Worm (Caenorhabditis elegans): ENCODE results near the gene T13F2.4.
"Not testable (repeated sequence)": the region's sequence is repeated elsewhere in the genome, so short reads cannot be mapped to it uniquely, and the experiment has no call there.

The T13F2.4 gene

DNA sequence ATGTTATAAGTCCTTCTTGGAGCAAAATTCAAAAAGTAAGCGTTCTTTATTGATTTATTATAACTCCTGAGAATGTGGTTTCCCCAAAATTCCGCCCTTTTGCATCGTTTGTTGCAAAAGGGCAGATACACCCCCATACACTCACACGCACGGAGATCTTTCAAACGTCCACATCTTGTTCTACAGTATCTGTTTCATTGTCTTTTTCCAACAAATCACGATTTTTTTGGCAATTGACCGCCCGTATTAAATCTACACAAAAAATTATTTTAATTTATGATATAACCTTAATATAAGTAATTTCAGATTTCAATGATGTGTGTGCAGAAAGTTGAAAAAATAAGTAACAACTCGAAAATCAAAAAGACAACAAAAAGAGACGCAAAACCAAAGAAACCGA is at the start of gene T13F2.4:
T13F2.4 (plus strand) TSS at position 301 of the 400 bp plus-strand sequence.
- TF ChIP-seq aha-1 (tag; optimal IDR thresholded peaks at IDR 0.05) (no peak), unc-62 (GFP tag; optimal IDR thresholded peaks at IDR 0.05) (no peak), tbx-2 (tag; optimal IDR thresholded peaks at IDR 0.05) (no peak), hlh-4 (tag; optimal IDR thresholded peaks at IDR 0.05) (no peak), fkh-10 (GFP tag; optimal IDR thresholded peaks at IDR 0.05) (no peak), egl-27 (tag; optimal IDR thresholded peaks at IDR 0.05) (no peak), ceh-88 (GFP tag; IDR thresholded peaks at IDR 0.05) (no peak), ceh-82 (tag; optimal IDR thresholded peaks at IDR 0.05) (no peak), xbp-1 (tag; optimal IDR thresholded peaks at IDR 0.05) (no peak), mef-2 (tag; optimal IDR thresholded peaks at IDR 0.05) (no peak), alr-1 (tag; optimal IDR thresholded peaks at IDR 0.05; ENCODE audit: borderline replicate concordance) (no peak), C16A3.4 (tag; optimal IDR thresholded peaks at IDR 0.05) (no peak), hpl-2 (GFP tag; optimal IDR thresholded peaks at IDR 0.05) (no peak), nhr-12 (tag; optimal IDR thresholded peaks at IDR 0.05) (no peak), lin-35 (GFP tag; optimal IDR thresholded peaks at IDR 0.05) (no peak)

DNA sequence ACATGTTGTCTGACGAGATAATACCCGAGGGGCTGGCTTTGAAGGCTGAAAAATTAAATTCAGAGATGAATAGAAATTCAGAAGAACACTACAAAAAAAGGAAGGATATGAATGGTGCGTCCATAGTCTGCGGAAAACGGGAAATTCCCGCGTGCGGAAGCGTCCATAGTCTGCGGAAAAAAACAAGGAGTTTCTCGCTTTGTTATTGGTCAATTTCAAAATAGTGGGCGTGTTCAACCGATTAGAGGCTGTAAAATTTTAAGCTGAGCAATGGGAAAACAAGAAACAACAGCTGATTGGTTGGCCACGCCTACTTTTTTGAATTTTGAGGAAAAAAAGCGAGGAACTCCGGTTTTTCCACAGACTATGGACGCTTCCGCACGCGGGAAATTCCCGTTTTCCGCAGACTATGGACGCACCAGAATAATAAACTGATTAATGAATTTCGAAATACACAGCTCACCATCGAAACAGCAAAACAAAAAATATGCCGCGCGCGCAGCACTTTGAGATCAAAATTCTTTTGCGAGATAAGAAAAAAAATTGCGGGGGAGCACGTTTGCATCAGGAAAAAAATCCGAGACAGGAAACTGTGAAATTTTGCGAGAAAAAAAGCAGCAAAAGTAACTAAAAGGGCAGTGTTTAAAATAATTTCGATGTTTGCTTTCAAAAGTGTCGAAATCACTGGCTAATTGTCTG is 48.6 kb upstream of the T13F2.4 start, which contains the start of gene gln-6:
gln-6 (minus strand) TSS at position 51 of the 699 bp plus-strand sequence.
- peak in 1 of 2 experiments; percentile 8 for TF ChIP-seq efl-1 (optimal IDR thresholded peaks at IDR 0.05)
- not testable (repeated sequence) for TF ChIP-seq efl-1 (GFP tag; optimal IDR thresholded peaks at IDR 0.05 in 1 of 2)

DNA sequence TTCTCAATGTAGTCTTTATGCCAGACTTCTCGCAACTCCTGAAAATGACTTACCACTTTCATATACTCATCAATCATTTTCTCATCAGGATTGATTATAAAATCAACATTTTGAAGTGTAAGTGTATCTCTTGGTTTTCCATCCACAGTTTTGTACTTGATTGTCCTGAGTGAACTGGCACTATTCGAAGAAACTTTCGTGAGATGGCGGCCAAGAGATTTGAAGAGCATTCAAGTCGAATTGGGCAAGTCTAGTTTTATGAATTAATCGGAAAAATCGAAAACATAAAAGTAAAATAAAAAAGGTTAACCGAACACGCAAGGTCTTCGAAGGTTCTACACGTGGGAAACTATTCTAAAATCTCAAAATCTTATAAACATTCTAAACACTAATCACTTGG is 46.7 kb upstream of the T13F2.4 start, which contains the start of gene C28D4.7:
C28D4.7 (minus strand) TSS at position 265 of the 400 bp plus-strand sequence.
- TF ChIP-seq fkh-8 (tag; optimal IDR thresholded peaks at IDR 0.05) (no peak), lir-3 (tag; optimal IDR thresholded peaks at IDR 0.05; ENCODE audit: poor library complexity) (no peak), dpl-1 (GFP tag; optimal IDR thresholded peaks at IDR 0.05) (no peak), C04F5.9 (tag; optimal IDR thresholded peaks at IDR 0.05) (no peak), nhr-71 (tag; optimal IDR thresholded peaks at IDR 0.05) (no peak), mef-2 (tag; optimal IDR thresholded peaks at IDR 0.05) (no peak), vab-15 (tag; optimal IDR thresholded peaks at IDR 0.05) (no peak)

DNA sequence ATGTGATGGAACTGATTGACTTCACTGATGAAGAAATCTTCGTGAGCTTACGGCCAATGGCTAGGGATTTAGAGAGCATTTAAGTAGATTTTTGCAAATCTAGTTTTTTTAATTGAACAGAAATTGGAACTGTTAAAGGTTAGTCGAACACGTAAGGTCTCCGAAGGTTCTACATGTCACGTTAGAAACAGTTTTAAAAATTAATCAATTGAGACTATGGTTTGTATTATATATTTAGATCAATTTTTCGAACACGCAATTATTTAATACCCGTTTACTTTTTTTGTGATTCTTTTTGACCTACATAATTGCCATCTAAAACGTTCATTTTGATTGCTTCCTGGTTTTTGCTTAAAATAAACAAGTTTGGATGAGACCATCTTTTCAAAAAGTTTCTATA is 44.7 kb upstream of the T13F2.4 start, which contains the start of gene C28D4.4:
C28D4.4 (minus strand) TSS at position 101 of the 400 bp plus-strand sequence.
- no peak for TF ChIP-seq unc-130 (tag; optimal IDR thresholded peaks at IDR 0.05)
- no peak for TF ChIP-seq lir-3 (tag; optimal IDR thresholded peaks at IDR 0.05; ENCODE audit: poor library complexity)
- TF ChIP-seq ceh-63 (GFP tag; optimal IDR thresholded peaks at IDR 0.05), result no peak
- TF ChIP-seq sup-37 (GFP tag; optimal IDR thresholded peaks at IDR 0.05), result no peak
- no peak for TF ChIP-seq ztf-4 (tag; optimal IDR thresholded peaks at IDR 0.05)
- no peak for TF ChIP-seq nhr-11 (tag; optimal IDR thresholded peaks at IDR 0.05)
- no peak for TF ChIP-seq unc-30 (tag; optimal IDR thresholded peaks at IDR 0.05)
- no peak for TF ChIP-seq nhr-12 (tag; optimal IDR thresholded peaks at IDR 0.05)
- TF ChIP-seq mep-1 (tag; optimal IDR thresholded peaks at IDR 0.05), result no peak
- no peak for TF ChIP-seq hpl-2 (GFP tag; optimal IDR thresholded peaks at IDR 0.05)
- no peak for TF ChIP-seq rnt-1 (tag; optimal IDR thresholded peaks at IDR 0.05)
- TF ChIP-seq nhr-47 (tag; optimal IDR thresholded peaks at IDR 0.05), result no peak
- TF ChIP-seq efl-3 (GFP tag; optimal IDR thresholded peaks at IDR 0.05), result no peak
- TF ChIP-seq mdl-1 (tag; optimal IDR thresholded peaks at IDR 0.05), result no peak
- no peak for TF ChIP-seq sox-4 (tag; optimal IDR thresholded peaks at IDR 0.05)
- TF ChIP-seq ceh-82 (tag; optimal IDR thresholded peaks at IDR 0.05), result no peak
- no peak for TF ChIP-seq snu-23 (GFP tag; optimal IDR thresholded peaks at IDR 0.05)
- no peak for TF ChIP-seq elt-3 (tag; optimal IDR thresholded peaks at IDR 0.05)
- TF ChIP-seq lsy-2 (tag; optimal IDR thresholded peaks at IDR 0.05), result no peak
